Fruit fly (Drosophila melanogaster) whole organism, embryonic: Measurements from ENCODE around the gene Pgant7.

Experiments used
- Aef1 ChIP-seq: fragments of 200-800 bp; sonication (Bioruptor generic); IDR thresholded peaks from 3 replicates; pipeline ENCODE4 v1.3.6; 2022; ENCODE audit warnings: missing biosample characterization, missing genetic modification characterization
- Antp ChIP-seq: fragments of 200-800 bp; sonication (Bioruptor generic); optimal IDR thresholded peaks from 3 replicates; lab custom pipeline; 2016; ENCODE audit warnings: missing biosample characterization, missing genetic modification characterization
- Atf3 ChIP-seq: fragments of 200-800 bp; sonication (Bioruptor generic); optimal IDR thresholded peaks from 3 replicates; lab custom pipeline; 2016; ENCODE audit warnings: missing biosample characterization, missing genetic modification characterization
- CG10209 ChIP-seq: fragments of 200-800 bp; sonication (Bioruptor generic); optimal IDR thresholded peaks from 3 replicates; lab custom pipeline; 2017; ENCODE audit warnings: missing biosample characterization, mild to moderate bottlenecking, missing genetic modification characterization, missing genetic modification reagents
- CG10462 ChIP-seq: fragments of 200-800 bp; sonication (Bioruptor generic); optimal IDR thresholded peaks from 2 replicates; lab custom pipeline; 2016; ENCODE audit warnings: missing biosample characterization, missing genetic modification characterization
- CG11247 ChIP-seq: fragments of 200-800 bp; sonication (Bioruptor generic); IDR thresholded peaks from 2 replicates; pipeline ENCODE4 v1.3.6; 2022; ENCODE audit warnings: missing biosample characterization, missing genetic modification characterization
- CG11456 ChIP-seq: fragments of 200-800 bp; sonication (Bioruptor generic); IDR thresholded peaks from 3 replicates; pipeline ENCODE4 v1.3.6; 2022; ENCODE audit warnings: missing biosample characterization, missing genetic modification characterization
- CG12769 ChIP-seq: fragments of 200-800 bp; sonication (Bioruptor generic); optimal IDR thresholded peaks from 2 replicates; lab custom pipeline; 2019; ENCODE audit warnings: missing biosample characterization, mild to moderate bottlenecking, missing genetic modification characterization, moderate library complexity
- CG13894 ChIP-seq: fragments of 200-800 bp; sonication (Bioruptor generic); optimal IDR thresholded peaks from 3 replicates; lab custom pipeline; 2018; ENCODE audit warnings: missing biosample characterization, mild to moderate bottlenecking, missing genetic modification characterization, moderate library complexity
- CG15011 ChIP-seq: fragments of 200-800 bp; sonication (Bioruptor generic); optimal IDR thresholded peaks from 3 replicates; lab custom pipeline; 2018; ENCODE audit warnings: missing biosample characterization, mild to moderate bottlenecking, missing genetic modification characterization
- CG15269 ChIP-seq: fragments of 200-800 bp; sonication (Bioruptor generic); optimal IDR thresholded peaks from 2 replicates; lab custom pipeline; 2018; ENCODE audit warnings: missing biosample characterization, mild to moderate bottlenecking, missing genetic modification characterization, moderate library complexity
- CG15514 ChIP-seq: fragments of 200-800 bp; sonication (Bioruptor generic); optimal IDR thresholded peaks from 3 replicates; lab custom pipeline; 2017; ENCODE audit warnings: missing biosample characterization, missing genetic modification characterization, mild to moderate bottlenecking, moderate library complexity, missing genetic modification reagents
- CG1602 ChIP-seq: fragments of 200-800 bp; sonication (Bioruptor generic); optimal IDR thresholded peaks from 3 replicates; lab custom pipeline; 2016; ENCODE audit warnings: missing biosample characterization, missing genetic modification characterization
- CG16863 ChIP-seq: fragments of 200-800 bp; sonication (Bioruptor generic); optimal IDR thresholded peaks from 3 replicates; lab custom pipeline; 2016; ENCODE audit warnings: missing biosample characterization, missing genetic modification characterization
- CG17328 ChIP-seq: fragments of 200-800 bp; sonication (Bioruptor generic); IDR thresholded peaks from 2 replicates; pipeline ENCODE4 v1.3.6; 2022; ENCODE audit warnings: missing biosample characterization, missing genetic modification characterization
- CG33557 ChIP-seq: fragments of 200-800 bp; sonication (Bioruptor generic); optimal IDR thresholded peaks from 2 replicates; lab custom pipeline; 2019; ENCODE audit warnings: missing biosample characterization, mild to moderate bottlenecking, missing genetic modification characterization, moderate library complexity
- CG6254 ChIP-seq: fragments of 200-800 bp; sonication (Bioruptor generic); optimal IDR thresholded peaks from 3 replicates; lab custom pipeline; 2017; ENCODE audit warnings: mild to moderate bottlenecking, missing biosample characterization, missing genetic modification reagents, missing genetic modification characterization
- CG7786 ChIP-seq: fragments of 200-800 bp; sonication (Bioruptor generic); optimal IDR thresholded peaks from 2 replicates; lab custom pipeline; 2016; ENCODE audit warnings: missing biosample characterization, missing genetic modification characterization
- Hmx ChIP-seq: fragments of 200-800 bp; sonication (Bioruptor generic); optimal IDR thresholded peaks from 2 replicates; lab custom pipeline; 2016; ENCODE audit warnings: missing biosample characterization, missing genetic modification characterization
- Hr39 ChIP-seq: fragments of >200 bp; optimal IDR thresholded peaks from 2 replicates; lab custom pipeline; 2017
- Hr51 ChIP-seq, 2 experiments: fragments of 200-800 bp; sonication (Bioruptor generic); optimal IDR thresholded peaks; 2 replicates in 1 of 2; 3 replicates in 1 of 2; lab custom pipeline; 2016 to 2018; ENCODE audit warnings: missing biosample characterization in 2 of 2, missing genetic modification characterization in 2 of 2, mild to moderate bottlenecking in 1 of 2, moderate library complexity in 1 of 2
- MBD-R2 ChIP-seq: fragments of 200-800 bp; sonication (Bioruptor generic); IDR thresholded peaks from 2 replicates; pipeline ENCODE4 v1.3.6; 2022; ENCODE audit warnings: missing biosample characterization, missing genetic modification characterization
- Mad ChIP-seq: fragments of 200-800 bp; sonication (Bioruptor generic); optimal IDR thresholded peaks from 2 replicates; lab custom pipeline; 2016; ENCODE audit warnings: missing biosample characterization, missing genetic modification characterization
- Opbp ChIP-seq: fragments of 200-800 bp; sonication (Bioruptor generic); IDR thresholded peaks from 3 replicates; pipeline ENCODE4 v1.3.6; 2022; ENCODE audit warnings: missing biosample characterization, missing genetic modification characterization; ENCODE audit not compliant: partially characterized antibody
- Ptx1 ChIP-seq: fragments of 200-800 bp; sonication (Bioruptor generic); IDR thresholded peaks from 2 replicates; pipeline ENCODE4 v1.3.6; 2022; ENCODE audit warnings: missing biosample characterization, missing genetic modification characterization
- Taf1 ChIP-seq: fragments of 200-800 bp; sonication (Bioruptor generic); IDR thresholded peaks from 2 replicates; pipeline ENCODE4 v1.3.6; 2022; ENCODE audit warnings: missing biosample characterization, missing genetic modification characterization
- YL-1 ChIP-seq: fragments of 200-800 bp; sonication (Bioruptor generic); optimal IDR thresholded peaks from 3 replicates; lab custom pipeline; 2017; ENCODE audit warnings: missing biosample characterization, mild to moderate bottlenecking, missing genetic modification characterization
- ac ChIP-seq: fragments of 200-800 bp; sonication (Bioruptor generic); optimal IDR thresholded peaks from 3 replicates; lab custom pipeline; 2017; ENCODE audit warnings: missing biosample characterization, mild to moderate bottlenecking, missing genetic modification characterization
- amos ChIP-seq: fragments of 200-800 bp; sonication (Bioruptor generic); IDR thresholded peaks from 2 replicates; pipeline ENCODE4 v1.3.6; 2022; ENCODE audit warnings: missing biosample characterization, missing genetic modification characterization; ENCODE audit not compliant: partially characterized antibody
- bab2 ChIP-seq: fragments of 200-800 bp; sonication (Bioruptor generic); optimal IDR thresholded peaks from 2 replicates; lab custom pipeline; 2016; ENCODE audit warnings: missing biosample characterization, missing genetic modification characterization
- bcd ChIP-seq: fragments of 200-800 bp; sonication (Bioruptor generic); optimal IDR thresholded peaks from 2 replicates; lab custom pipeline; 2017; ENCODE audit warnings: missing biosample characterization, mild to moderate bottlenecking, missing genetic modification characterization
- bsh ChIP-seq, 2 experiments: fragments of 200-800 bp; sonication (Bioruptor generic); optimal IDR thresholded peaks; 2 replicates each; lab custom pipeline; 2017 to 2018; ENCODE audit warnings: mild to moderate bottlenecking in 2 of 2, missing biosample characterization in 2 of 2, missing genetic modification characterization in 2 of 2, moderate library complexity in 1 of 2
- cg ChIP-seq: fragments of 200-800 bp; sonication (Bioruptor generic); optimal IDR thresholded peaks from 3 replicates; lab custom pipeline; 2019; ENCODE audit warnings: missing biosample characterization, mild to moderate bottlenecking, missing genetic modification characterization, moderate library complexity
- crol ChIP-seq: fragments of 200-800 bp; sonication (Bioruptor generic); IDR thresholded peaks from 2 replicates; pipeline ENCODE4 v1.3.6; 2022; ENCODE audit warnings: missing biosample characterization, missing genetic modification characterization
- da ChIP-seq: fragments of 200-800 bp; sonication (Bioruptor generic); optimal IDR thresholded peaks from 2 replicates; lab custom pipeline; 2016; ENCODE audit warnings: missing biosample characterization, missing genetic modification characterization
- dmrt11E ChIP-seq: fragments of 200-800 bp; sonication (Bioruptor generic); optimal IDR thresholded peaks from 3 replicates; lab custom pipeline; 2018; ENCODE audit warnings: missing biosample characterization, mild to moderate bottlenecking, missing genetic modification characterization, moderate library complexity
- fd3F ChIP-seq: fragments of 200-800 bp; sonication (Bioruptor generic); optimal IDR thresholded peaks from 2 replicates; lab custom pipeline; 2018; ENCODE audit warnings: missing biosample characterization, mild to moderate bottlenecking, missing genetic modification characterization, moderate library complexity
- gcm2 ChIP-seq: fragments of 200-800 bp; sonication (Bioruptor generic); optimal IDR thresholded peaks from 2 replicates; lab custom pipeline; 2016; ENCODE audit warnings: missing biosample characterization, missing genetic modification characterization
- kah ChIP-seq: fragments of 200-800 bp; sonication (Bioruptor generic); optimal IDR thresholded peaks from 2 replicates; lab custom pipeline; 2018; ENCODE audit warnings: missing biosample characterization, mild to moderate bottlenecking, missing genetic modification characterization
- klu ChIP-seq: fragments of 200-800 bp; sonication (Bioruptor generic); IDR thresholded peaks from 2 replicates; pipeline ENCODE4 v1.3.6; 2022; ENCODE audit warnings: missing biosample characterization, missing genetic modification characterization
- lbe ChIP-seq: fragments of 200-800 bp; sonication (Bioruptor generic); optimal IDR thresholded peaks from 2 replicates; lab custom pipeline; 2016; ENCODE audit warnings: missing biosample characterization, mild to moderate bottlenecking, missing genetic modification characterization
- mam ChIP-seq: fragments of 200-800 bp; sonication (Bioruptor generic); optimal IDR thresholded peaks from 3 replicates; lab custom pipeline; 2016; ENCODE audit warnings: missing biosample characterization, missing genetic modification characterization
- mirr ChIP-seq: fragments of 200-800 bp; sonication (Bioruptor generic); optimal IDR thresholded peaks from 3 replicates; lab custom pipeline; 2018; ENCODE audit warnings: missing biosample characterization, mild to moderate bottlenecking, missing genetic modification characterization
- nerfin-1 ChIP-seq: fragments of 200-800 bp; sonication (Bioruptor generic); optimal IDR thresholded peaks from 3 replicates; lab custom pipeline; 2019; ENCODE audit warnings: missing biosample characterization, mild to moderate bottlenecking, missing genetic modification characterization, moderate library complexity
- pho ChIP-seq: fragments of 200-800 bp; sonication (Bioruptor generic); optimal IDR thresholded peaks from 2 replicates; lab custom pipeline; 2016; ENCODE audit warnings: missing biosample characterization, missing genetic modification characterization
- pzg ChIP-seq: fragments of 200-800 bp; sonication (Bioruptor generic); optimal IDR thresholded peaks from 3 replicates; lab custom pipeline; 2018; ENCODE audit warnings: missing biosample characterization, mild to moderate bottlenecking, missing genetic modification characterization, moderate library complexity
- zen2 ChIP-seq: fragments of 200-800 bp; sonication (Bioruptor generic); IDR thresholded peaks from 3 replicates; pipeline ENCODE4 v1.3.6; 2022; ENCODE audit warnings: missing biosample characterization, missing genetic modification characterization; ENCODE audit not compliant: partially characterized antibody
- zf30C ChIP-seq: fragments of 200-800 bp; sonication (Bioruptor generic); optimal IDR thresholded peaks from 3 replicates; lab custom pipeline; 2018; ENCODE audit warnings: missing biosample characterization, mild to moderate bottlenecking, missing genetic modification characterization

Pgant7 gene

dm6 chrX:18506639-18507528 is 7.1 kb upstream of the Pgant7 start (continued):
- TF ChIP-seq CG11247 (GFP tag; lab: Robert Waterston, UW) (peak; percentile 70), CG15011 (GFP tag; lab: Kevin White, UChicago) (no peak), nerfin-1 (tag; lab: Kevin White, UChicago) (peak; percentile 10), YL-1 (GFP tag; lab: Kevin White, UChicago) (no peak), crol (GFP tag; lab: Robert Waterston, UW) (0 out of 2 replicates have a peak, but pooled peaks have one; percentile 29), MBD-R2 (GFP tag; lab: Robert Waterston, UW) (peak; percentile 53; the same call in 1 of the 2 replicates), CG17328 (GFP tag; lab: Robert Waterston, UW) (peak; percentile 90), klu (peak; percentile 30; the same call in 1 of the 2 replicates), CG15269 (peak; percentile 65), Antp (GFP tag; lab: Kevin White, UChicago) (peak; percentile 81), bcd (peak; percentile 77), CG6254 (GFP tag; lab: Kevin White, UChicago) (peak; percentile 84), lbe (GFP tag; lab: Kevin White, UChicago) (no peak), CG11456 (peak; percentile 86), Aef1 (GFP tag; lab: Robert Waterston, UW) (peak; percentile 61), gcm2 (GFP tag; lab: Kevin White, UChicago) (peak; percentile 46), pho (GFP tag; lab: Kevin White, UChicago) (peak; percentile 47), da (GFP tag; lab: Kevin White, UChicago) (peak; percentile 25), CG12769 (tag; lab: Kevin White, UChicago) (peak; percentile 61), Opbp (GFP tag; lab: Robert Waterston, UW) (no peak), CG13894 (tag; lab: Kevin White, UChicago) (no peak), zen2 (GFP tag; lab: Robert Waterston, UW) (no peak), CG16863 (GFP tag; lab: Kevin White, UChicago) (peak; percentile 76), Hr39 (no peak), bab2 (peak; percentile 78), Mad (GFP tag; lab: Kevin White, UChicago) (peak; percentile 59), Ptx1 (GFP tag; lab: Robert Waterston, UW) (peak; percentile 77), amos (no peak), cg (GFP tag; lab: Kevin White, UChicago) (peak; percentile 83), CG10462 (GFP tag; lab: Kevin White, UChicago) (peak; percentile 49), ac (peak; percentile 14), CG10209 (GFP tag; lab: Kevin White, UChicago) (peak; percentile 81), mirr (GFP tag; lab: Kevin White, UChicago) (no peak), Atf3 (GFP tag; lab: Kevin White, UChicago) (peak; percentile 33), CG7786 (GFP tag; lab: Kevin White, UChicago) (peak; percentile 83), dmrt11E (tag; lab: Kevin White, UChicago) (peak; percentile 60), kah (GFP tag; lab: Kevin White, UChicago) (peak; percentile 1), CG15514 (GFP tag; lab: Kevin White, UChicago) (peak; percentile 74), CG33557 (GFP tag; lab: Kevin White, UChicago) (no peak), Hr51 (GFP tag; optimal IDR thresholded peaks at IDR 0.05; lab: Kevin White, UChicago) (peak; percentile 27 to 78), fd3F (GFP tag; lab: Kevin White, UChicago) (no peak), mam (GFP tag; lab: Kevin White, UChicago) (peak; percentile 60), Hmx (peak; percentile 15), zf30C (GFP tag; lab: Kevin White, UChicago) (peak; percentile 85), Taf1 (GFP tag; lab: Robert Waterston, UW) (peak; percentile 67), pzg (no peak), CG1602 (GFP tag; lab: Kevin White, UChicago) (peak; percentile 69), bsh (GFP tag; optimal IDR thresholded peaks at IDR 0.05; lab: Kevin White, UChicago) (peak; percentile 38 to 81)
